Fruit fly (Drosophila melanogaster) whole organism, embryonic: ENCODE measurements around the gene mxc.

Experiments used
- Antp ChIP-seq: fragments of 200-800 bp; sonication (Bioruptor generic); optimal IDR thresholded peaks from 3 replicates; lab custom pipeline; 2016; ENCODE audit warnings: missing biosample characterization, missing genetic modification characterization
- C15 ChIP-seq: fragments of 200-800 bp; sonication (Bioruptor generic); IDR thresholded peaks from 3 replicates; pipeline ENCODE4 v1.3.6; 2022; ENCODE audit warnings: missing biosample characterization, missing genetic modification characterization
- CG10543 ChIP-seq: fragments of 200-800 bp; sonication (Bioruptor generic); optimal IDR thresholded peaks from 3 replicates; lab custom pipeline; 2017; ENCODE audit warnings: missing biosample characterization, mild to moderate bottlenecking, missing genetic modification characterization, moderate library complexity
- CG12236 ChIP-seq: fragments of 200-800 bp; sonication (Bioruptor generic); optimal IDR thresholded peaks from 2 replicates; lab custom pipeline; 2016; ENCODE audit warnings: missing biosample characterization, missing genetic modification characterization
- CG14710 ChIP-seq: fragments of 200-800 bp; sonication (Bioruptor generic); optimal IDR thresholded peaks from 3 replicates; lab custom pipeline; 2019; ENCODE audit warnings: missing biosample characterization, mild to moderate bottlenecking, missing genetic modification characterization, moderate library complexity
- CG14860 ChIP-seq: fragments of 200-800 bp; sonication (Bioruptor generic); IDR thresholded peaks from 3 replicates; pipeline ENCODE4 v1.3.6; 2022; ENCODE audit warnings: missing biosample characterization, missing genetic modification characterization; ENCODE audit not compliant: partially characterized antibody
- CG1529 ChIP-seq: fragments of 200-800 bp; sonication (Bioruptor generic); optimal IDR thresholded peaks from 3 replicates; lab custom pipeline; 2018; ENCODE audit warnings: missing biosample characterization, missing genetic modification characterization
- CG17802 ChIP-seq: fragments of 200-800 bp; sonication (Bioruptor generic); optimal IDR thresholded peaks from 2 replicates; lab custom pipeline; 2018; ENCODE audit warnings: missing biosample characterization, mild to moderate bottlenecking, missing genetic modification characterization, moderate library complexity
- CG1792 ChIP-seq: fragments of 200-800 bp; sonication (Bioruptor generic); optimal IDR thresholded peaks from 2 replicates; lab custom pipeline; 2016; ENCODE audit warnings: missing biosample characterization, missing genetic modification characterization
- CG1832 ChIP-seq: fragments of 200-800 bp; sonication (Bioruptor generic); optimal IDR thresholded peaks from 2 replicates; lab custom pipeline; 2017; ENCODE audit warnings: missing biosample characterization, mild to moderate bottlenecking, missing genetic modification characterization, inconsistent platforms
- CG2116 ChIP-seq: fragments of 200-800 bp; sonication (Bioruptor generic); optimal IDR thresholded peaks from 3 replicates; lab custom pipeline; 2018; ENCODE audit warnings: missing biosample characterization, mild to moderate bottlenecking, missing genetic modification characterization
- CG2889 ChIP-seq: fragments of 200-800 bp; sonication (Bioruptor generic); IDR thresholded peaks from 3 replicates; pipeline ENCODE4 v1.3.6; 2022; ENCODE audit warnings: missing biosample characterization, missing genetic modification characterization
- CG31441 ChIP-seq: fragments of 200-800 bp; sonication (Bioruptor generic); IDR thresholded peaks from 2 replicates; pipeline ENCODE4 v1.3.6; 2022; ENCODE audit warnings: missing biosample characterization, missing genetic modification characterization
- CG3281 ChIP-seq: fragments of 200-800 bp; sonication (Bioruptor generic); optimal IDR thresholded peaks from 3 replicates; lab custom pipeline; 2017; ENCODE audit warnings: missing biosample characterization, mild to moderate bottlenecking, missing genetic modification characterization
- CG3995 ChIP-seq: fragments of 200-800 bp; sonication (Bioruptor generic); optimal IDR thresholded peaks from 3 replicates; lab custom pipeline; 2016; ENCODE audit warnings: missing biosample characterization, missing genetic modification characterization
- CG4617 ChIP-seq: fragments of 200-800 bp; sonication (Bioruptor generic); optimal IDR thresholded peaks from 3 replicates; lab custom pipeline; 2016; ENCODE audit warnings: missing biosample characterization, missing genetic modification characterization, borderline replicate concordance
- CG6689 ChIP-seq: fragments of 200-800 bp; sonication (Bioruptor generic); IDR thresholded peaks from 2 replicates; pipeline ENCODE4 v1.3.6; 2022; ENCODE audit warnings: missing biosample characterization, missing genetic modification characterization
- CG6765 ChIP-seq: fragments of 200-800 bp; sonication (Bioruptor generic); optimal IDR thresholded peaks from 3 replicates; lab custom pipeline; 2017; ENCODE audit warnings: missing biosample characterization, mild to moderate bottlenecking, missing genetic modification characterization
- CG8388 ChIP-seq: fragments of 200-800 bp; sonication (Bioruptor generic); optimal IDR thresholded peaks from 2 replicates; lab custom pipeline; 2019; ENCODE audit warnings: missing biosample characterization, mild to moderate bottlenecking, missing genetic modification characterization, moderate library complexity
- CG9932 ChIP-seq: fragments of 200-800 bp; sonication (Bioruptor generic); IDR thresholded peaks from 2 replicates; pipeline ENCODE4 v1.3.6; 2022; ENCODE audit warnings: missing biosample characterization, missing genetic modification characterization
- CHES-1-like ChIP-seq: fragments of 200-800 bp; sonication (Bioruptor generic); optimal IDR thresholded peaks from 2 replicates; lab custom pipeline; 2016; ENCODE audit warnings: missing biosample characterization, missing genetic modification characterization
- CrebB ChIP-seq: fragments of 200-800 bp; sonication (Bioruptor generic); optimal IDR thresholded peaks from 3 replicates; lab custom pipeline; 2018; ENCODE audit warnings: missing biosample characterization, mild to moderate bottlenecking, missing genetic modification characterization
- Doc2 ChIP-seq: fragments of 200-800 bp; sonication (Bioruptor generic); IDR thresholded peaks from 2 replicates; pipeline ENCODE4 v1.3.6; 2022; ENCODE audit warnings: missing biosample characterization, missing genetic modification characterization
- Ets97D ChIP-seq: fragments of 200-800 bp; sonication (Bioruptor generic); optimal IDR thresholded peaks from 3 replicates; lab custom pipeline; 2016; ENCODE audit warnings: missing biosample characterization, missing genetic modification characterization
- Hr51 ChIP-seq, 2 experiments: fragments of 200-800 bp; sonication (Bioruptor generic); optimal IDR thresholded peaks; 2 replicates in 1 of 2; 3 replicates in 1 of 2; lab custom pipeline; 2016 to 2018; ENCODE audit warnings: missing biosample characterization in 2 of 2, missing genetic modification characterization in 2 of 2, mild to moderate bottlenecking in 1 of 2, moderate library complexity in 1 of 2
- Lhr ChIP-seq: fragments of 200-800 bp; sonication (Bioruptor generic); optimal IDR thresholded peaks from 3 replicates; lab custom pipeline; 2017; ENCODE audit warnings: mild to moderate bottlenecking, missing biosample characterization, missing genetic modification reagents, missing genetic modification characterization
- MBD-R2 ChIP-seq: fragments of 200-800 bp; sonication (Bioruptor generic); IDR thresholded peaks from 2 replicates; pipeline ENCODE4 v1.3.6; 2022; ENCODE audit warnings: missing biosample characterization, missing genetic modification characterization
- MESR4 ChIP-seq: fragments of 200-800 bp; sonication (Bioruptor generic); optimal IDR thresholded peaks from 2 replicates; lab custom pipeline; 2018; ENCODE audit warnings: missing biosample characterization, mild to moderate bottlenecking, missing genetic modification characterization, moderate library complexity
- Neu2 ChIP-seq: fragments of 200-800 bp; sonication (Bioruptor generic); optimal IDR thresholded peaks from 3 replicates; lab custom pipeline; 2016; ENCODE audit warnings: missing biosample characterization, missing genetic modification characterization, borderline replicate concordance
- Pdp1 ChIP-seq, 2 experiments: fragments of 200-800 bp; sonication (Bioruptor generic); optimal IDR thresholded peaks; 3 replicates each; lab custom pipeline; 2016; ENCODE audit warnings: missing biosample characterization in 2 of 2, missing genetic modification characterization in 2 of 2, mild to moderate bottlenecking in 1 of 2, moderate library complexity in 1 of 2
- Sry-β ChIP-seq: fragments of 200-800 bp; sonication (Bioruptor generic); optimal IDR thresholded peaks from 2 replicates; lab custom pipeline; 2018; ENCODE audit warnings: missing biosample characterization, mild to moderate bottlenecking, missing genetic modification characterization, moderate library complexity
- Stat92E ChIP-seq, 3 experiments: fragments of >200 bp in 2 of 3; fragments of 200-800 bp in 1 of 3; sonication (Bioruptor generic) in 1 of 3; optimal IDR thresholded peaks; 2 replicates each; lab custom pipeline; 2017 to 2019; ENCODE audit warnings: missing biosample characterization in 3 of 3, missing genetic modification characterization in 3 of 3, mild to moderate bottlenecking in 1 of 3, moderate library complexity in 1 of 3
- YL-1 ChIP-seq: fragments of 200-800 bp; sonication (Bioruptor generic); optimal IDR thresholded peaks from 3 replicates; lab custom pipeline; 2017; ENCODE audit warnings: missing biosample characterization, mild to moderate bottlenecking, missing genetic modification characterization
- ato ChIP-seq: fragments of 200-800 bp; sonication (Bioruptor generic); IDR thresholded peaks from 2 replicates; pipeline ENCODE4 v1.3.6; 2022; ENCODE audit warnings: missing biosample characterization, missing genetic modification characterization; ENCODE audit not compliant: partially characterized antibody
- chif ChIP-seq, 2 experiments: fragments of 200-800 bp; sonication (Bioruptor generic); optimal IDR thresholded peaks; 3 replicates each; lab custom pipeline; 2016; ENCODE audit warnings: missing biosample characterization in 2 of 2, missing genetic modification characterization in 2 of 2
- corto ChIP-seq: fragments of 200-800 bp; sonication (Bioruptor generic); optimal IDR thresholded peaks from 2 replicates; lab custom pipeline; 2016; ENCODE audit warnings: missing biosample characterization, mild to moderate bottlenecking, missing genetic modification characterization, moderate library complexity
- croc ChIP-seq: fragments of 200-800 bp; sonication (Bioruptor generic); conservative IDR thresholded peaks from 3 replicates; pipeline ENCODE4 v1.3.6; 2022; ENCODE audit warnings: missing biosample characterization, missing genetic modification characterization
- dati ChIP-seq: fragments of 200-800 bp; sonication (Bioruptor generic); IDR thresholded peaks from 2 replicates; pipeline ENCODE4 v1.3.6; 2022; ENCODE audit warnings: missing biosample characterization, missing genetic modification characterization
- ewg ChIP-seq: fragments of 200-800 bp; sonication (Bioruptor generic); optimal IDR thresholded peaks from 3 replicates; lab custom pipeline; 2017; ENCODE audit warnings: mild to moderate bottlenecking, missing biosample characterization, missing genetic modification reagents, missing genetic modification characterization
- grau ChIP-seq: fragments of 200-800 bp; optimal IDR thresholded peaks from 3 replicates; lab custom pipeline; 2019; ENCODE audit warnings: missing biosample characterization, mild to moderate bottlenecking, missing genetic modification characterization, moderate library complexity
- ham ChIP-seq: fragments of 200-800 bp; sonication (Bioruptor generic); IDR thresholded peaks from 2 replicates; pipeline ENCODE4 v1.3.6; 2022; ENCODE audit warnings: missing biosample characterization, missing genetic modification characterization
- jigr1 ChIP-seq: fragments of 200-800 bp; sonication (Bioruptor generic); IDR thresholded peaks from 3 replicates; pipeline ENCODE4 v1.3.6; 2022; ENCODE audit warnings: missing biosample characterization, missing genetic modification characterization
- knrl ChIP-seq: fragments of 200-800 bp; sonication (Bioruptor generic); IDR thresholded peaks from 3 replicates; pipeline ENCODE4 v1.3.6; 2022; ENCODE audit warnings: missing biosample characterization, missing genetic modification characterization; ENCODE audit not compliant: partially characterized antibody
- lov ChIP-seq, 2 experiments: fragments of 200-800 bp in 1 of 2; fragments of >200 bp in 1 of 2; sonication (Bioruptor generic) in 1 of 2; IDR thresholded peaks in 1 of 2; optimal IDR thresholded peaks in 1 of 2; 2 replicates in 1 of 2; 3 replicates in 1 of 2; pipeline versions ENCODE4 v1.3.6 to Lab custom; 2017 to 2022; ENCODE audit warnings: missing biosample characterization in 1 of 2, missing genetic modification characterization in 1 of 2
- nau ChIP-seq: fragments of 200-800 bp; sonication (Bioruptor generic); optimal IDR thresholded peaks from 3 replicates; lab custom pipeline; 2017; ENCODE audit warnings: missing biosample characterization, mild to moderate bottlenecking, missing genetic modification characterization, missing genetic modification reagents
- nerfin-1 ChIP-seq: fragments of 200-800 bp; sonication (Bioruptor generic); optimal IDR thresholded peaks from 3 replicates; lab custom pipeline; 2019; ENCODE audit warnings: missing biosample characterization, mild to moderate bottlenecking, missing genetic modification characterization, moderate library complexity
- toy ChIP-seq: fragments of 200-800 bp; sonication (Bioruptor generic); IDR thresholded peaks from 2 replicates; pipeline ENCODE4 v1.3.6; 2022; ENCODE audit warnings: missing biosample characterization, missing genetic modification characterization
- tx ChIP-seq: fragments of 200-800 bp; sonication (Bioruptor generic); optimal IDR thresholded peaks from 2 replicates; lab custom pipeline; 2016; ENCODE audit warnings: missing biosample characterization, missing genetic modification characterization
- vnd ChIP-seq: fragments of 200-800 bp; sonication (Bioruptor generic); IDR thresholded peaks from 3 replicates; pipeline ENCODE4 v1.3.6; 2022; ENCODE audit warnings: missing biosample characterization, missing genetic modification characterization; ENCODE audit not compliant: partially characterized antibody

Gene mxc

DNA sequence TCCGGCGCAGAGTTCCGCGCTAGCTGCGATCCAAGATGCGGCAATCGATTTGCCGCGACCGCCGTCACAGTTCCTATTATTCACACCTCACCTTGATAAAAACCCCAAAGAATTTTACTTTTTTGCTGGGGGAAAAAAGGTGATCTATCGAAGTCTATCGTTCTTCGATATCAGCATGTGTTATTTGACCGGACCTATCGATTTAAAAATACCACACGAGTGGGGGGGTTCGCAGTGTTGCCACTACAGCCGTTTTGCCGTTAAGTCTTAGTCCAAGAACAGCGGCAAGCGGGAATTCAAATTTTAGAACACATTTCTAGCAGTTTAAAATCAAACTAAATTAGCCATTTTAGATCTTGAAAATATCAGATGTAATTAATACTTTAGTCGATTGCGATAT is 11.1 kb downstream of the mxc start, which contains the start of gene CG12121 (continued):
- peak; percentile 52; the same call in 2 of the 3 replicates for TF ChIP-seq knrl (GFP tag; lab: Robert Waterston, UW)
- TF ChIP-seq Doc2 (GFP tag; lab: Robert Waterston, UW): no peak
- TF ChIP-seq CG9932: no peak
- TF ChIP-seq vnd (GFP tag; lab: Robert Waterston, UW): peak; percentile 71
- no peak for TF ChIP-seq CG6689 (GFP tag; lab: Robert Waterston, UW)
- peak; percentile 63 for TF ChIP-seq CG2116 (GFP tag; lab: Kevin White, UChicago)
- TF ChIP-seq jigr1 (GFP tag; lab: Robert Waterston, UW): no peak
- no peak for TF ChIP-seq Stat92E (GFP tag; optimal IDR thresholded peaks at IDR 0.05; lab: Kevin White, UChicago)
- TF ChIP-seq CG6765: no peak
- peak; percentile 49 for TF ChIP-seq Ets97D
- peak; percentile 73 for TF ChIP-seq ato (GFP tag; lab: Robert Waterston, UW)
- no peak for TF ChIP-seq Hr51 (GFP tag; optimal IDR thresholded peaks at IDR 0.05; lab: Kevin White, UChicago)
- TF ChIP-seq CrebB: no peak
- no peak for TF ChIP-seq nau (GFP tag; lab: Kevin White, UChicago)
- TF ChIP-seq tx (GFP tag; lab: Kevin White, UChicago): no peak
- no peak for TF ChIP-seq Neu2
- no peak for TF ChIP-seq lov (optimal IDR thresholded peaks at IDR 0.05; lab: Kevin White, UChicago)
- no peak for TF ChIP-seq lov (GFP tag; IDR thresholded peaks at IDR 0.05; lab: Robert Waterston, UW)
- TF ChIP-seq CG14710 (tag; lab: Kevin White, UChicago): peak; percentile 53
- TF ChIP-seq CG4617 (GFP tag; lab: Kevin White, UChicago): peak; percentile 34
- TF ChIP-seq CG1529 (GFP tag; lab: Kevin White, UChicago): no peak
- no peak for TF ChIP-seq Antp (GFP tag; lab: Kevin White, UChicago)
- no peak for TF ChIP-seq CG17802
- no peak for TF ChIP-seq C15 (GFP tag; lab: Robert Waterston, UW)
- TF ChIP-seq CG12236 (GFP tag; lab: Kevin White, UChicago): no peak
- TF ChIP-seq grau (tag; lab: Kevin White, UChicago): no peak
- no peak for TF ChIP-seq CHES-1-like (GFP tag; lab: Kevin White, UChicago)
- TF ChIP-seq YL-1 (GFP tag; lab: Kevin White, UChicago): peak; percentile 39
- TF ChIP-seq CG3281 (GFP tag; lab: Kevin White, UChicago): no peak
- TF ChIP-seq CG8388 (GFP tag; lab: Kevin White, UChicago): no peak
- TF ChIP-seq ham (GFP tag; lab: Robert Waterston, UW): no peak
- no peak for TF ChIP-seq corto (GFP tag; lab: Kevin White, UChicago)
- TF ChIP-seq MBD-R2: peak; percentile 59
- peak; percentile 56; the same call in 2 of the 3 replicates for TF ChIP-seq CG14860 (GFP tag; lab: Robert Waterston, UW)
- TF ChIP-seq CG1832 (GFP tag; lab: Kevin White, UChicago): no peak
- TF ChIP-seq Sry-β (GFP tag; lab: Kevin White, UChicago): peak; percentile 52
- no peak for TF ChIP-seq Pdp1 (GFP tag; optimal IDR thresholded peaks at IDR 0.05; lab: Kevin White, UChicago)
- TF ChIP-seq ewg (GFP tag; lab: Kevin White, UChicago): no peak
- TF ChIP-seq croc: no peak
- TF ChIP-seq CG2889: no peak
- no peak for TF ChIP-seq nerfin-1 (tag; lab: Kevin White, UChicago)
- TF ChIP-seq MESR4 (GFP tag; lab: Kevin White, UChicago): peak; percentile 77
- TF ChIP-seq Lhr: no peak
- no peak for TF ChIP-seq dati (GFP tag; lab: Robert Waterston, UW)
- no peak for TF ChIP-seq chif (GFP tag; optimal IDR thresholded peaks at IDR 0.05; lab: Kevin White, UChicago)
- TF ChIP-seq toy (GFP tag; lab: Robert Waterston, UW): no peak
- TF ChIP-seq CG10543 (GFP tag; lab: Kevin White, UChicago): no peak
- TF ChIP-seq CG1792 (GFP tag; lab: Kevin White, UChicago): no peak
- peak; percentile 20 for TF ChIP-seq CG3995 (GFP tag; lab: Kevin White, UChicago)
- TF ChIP-seq CG31441 (GFP tag; lab: Robert Waterston, UW): no peak
